Fruit fly (Drosophila melanogaster) whole organism, prepupa: ENCODE data around the gene CG32032.

Experiments used
- Blimp-1 ChIP-seq: fragments of 200-800 bp; sonication (Bioruptor generic); optimal IDR thresholded peaks from 3 replicates; lab custom pipeline; 2017; ENCODE audit warnings: missing biosample characterization, missing genetic modification characterization, mild to moderate bottlenecking, moderate library complexity, missing genetic modification reagents
- CG11294 ChIP-seq: fragments of 200-800 bp; sonication (Bioruptor generic); IDR thresholded peaks from 2 replicates; pipeline ENCODE4 v1.3.6; 2022; ENCODE audit warnings: missing biosample characterization, missing genetic modification characterization
- CG16779 ChIP-seq: fragments of 200-800 bp; sonication (Bioruptor generic); optimal IDR thresholded peaks from 3 replicates; lab custom pipeline; 2017; ENCODE audit warnings: missing biosample characterization, mild to moderate bottlenecking, missing genetic modification characterization
- CG9139 ChIP-seq: fragments of 200-800 bp; sonication (Bioruptor generic); optimal IDR thresholded peaks from 3 replicates; lab custom pipeline; 2017; ENCODE audit warnings: missing biosample characterization, mild to moderate bottlenecking, missing genetic modification characterization
- Eip78C ChIP-seq: fragments of 200-800 bp; sonication (Bioruptor generic); peaks from one replicate; lab custom pipeline; 2016; ENCODE audit warnings: missing biosample characterization, missing genetic modification characterization
- Hr38 ChIP-seq: sonication (Bioruptor generic); optimal IDR thresholded peaks from 2 replicates; lab custom pipeline; 2016; ENCODE audit warnings: missing biosample characterization, missing genetic modification characterization
- Hr39 ChIP-seq: fragments of 200-800 bp; sonication (Bioruptor generic); optimal IDR thresholded peaks from 2 replicates; lab custom pipeline; 2016; ENCODE audit warnings: missing biosample characterization, missing genetic modification characterization
- Met ChIP-seq: fragments of 200-800 bp; sonication (Bioruptor generic); optimal IDR thresholded peaks from 3 replicates; lab custom pipeline; 2016; ENCODE audit warnings: missing biosample characterization, missing genetic modification characterization
- esn ChIP-seq: fragments of 200-800 bp; sonication (Bioruptor generic); optimal IDR thresholded peaks from 2 replicates; lab custom pipeline; 2016; ENCODE audit warnings: missing biosample characterization, mild to moderate bottlenecking, missing genetic modification characterization, moderate library complexity
- fkh ChIP-seq: fragments of 200-800 bp; sonication (Bioruptor generic); optimal IDR thresholded peaks from 3 replicates; lab custom pipeline; 2017; ENCODE audit warnings: missing biosample characterization, mild to moderate bottlenecking, missing genetic modification characterization, moderate library complexity
- spab ChIP-seq: fragments of 200-800 bp; sonication (Bioruptor generic); optimal IDR thresholded peaks from 2 replicates; lab custom pipeline; 2017; ENCODE audit warnings: missing biosample characterization, mild to moderate bottlenecking, missing genetic modification characterization, missing genetic modification reagents
- ss ChIP-seq, 2 experiments: fragments of 200-800 bp; sonication (Bioruptor generic); optimal IDR thresholded peaks; 2 replicates in 1 of 2; 3 replicates in 1 of 2; lab custom pipeline; 2017 to 2018; ENCODE audit warnings: mild to moderate bottlenecking in 2 of 2, missing biosample characterization in 2 of 2, missing genetic modification characterization in 2 of 2, moderate library complexity in 1 of 2
- svp ChIP-seq: fragments of 200-800 bp; sonication (Bioruptor generic); peaks from one replicate; lab custom pipeline; 2016; ENCODE audit warnings: missing biosample characterization, missing genetic modification characterization

DNA sequence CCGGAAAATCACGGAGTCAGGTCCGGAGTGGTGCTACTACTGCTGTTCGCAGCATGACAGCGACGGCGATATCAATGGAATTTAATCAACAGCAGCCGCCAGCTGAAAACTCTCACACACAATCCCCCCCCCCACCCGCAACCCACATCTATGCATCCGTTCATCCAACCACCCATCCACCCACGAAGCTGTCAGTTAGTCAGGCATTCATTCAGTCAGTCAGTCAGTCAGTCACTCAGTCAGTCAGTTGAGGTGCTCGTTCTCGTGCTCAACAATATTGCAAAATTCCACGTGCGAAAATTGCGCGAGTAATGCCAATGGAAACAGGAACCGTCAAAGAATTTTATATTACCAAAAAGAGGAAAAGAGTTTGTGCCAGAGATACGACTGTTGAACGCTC, 22.8 kb downstream of the CG32032 start:
- TF ChIP-seq esn = no peak
- no peak for TF ChIP-seq Met
- no peak for TF ChIP-seq svp
- no peak for TF ChIP-seq CG11294 (GFP tag; lab: Robert Waterston, UW)
- TF ChIP-seq Blimp-1 (GFP tag; lab: Kevin White, UChicago) = no peak
- no peak for TF ChIP-seq spab (GFP tag; lab: Kevin White, UChicago)
- TF ChIP-seq Hr39 (GFP tag; lab: Kevin White, UChicago) = no peak
- TF ChIP-seq CG9139 (GFP tag; lab: Kevin White, UChicago) = no peak
- TF ChIP-seq ss (GFP tag; optimal IDR thresholded peaks at IDR 0.05; lab: Kevin White, UChicago) = no peak
- no peak for TF ChIP-seq fkh
- TF ChIP-seq Hr38 (GFP tag; lab: Kevin White, UChicago) = no peak
- TF ChIP-seq Eip78C = no peak
- no peak for TF ChIP-seq CG16779 (tag; lab: Kevin White, UChicago)
